Worm (Caenorhabditis elegans) whole organism, L4 larva: Measurements from ENCODE around the gene flor-1.

Experiments used
- ZK546.5 ChIP-seq, 2 experiments: sonication (generic microtip); optimal IDR thresholded peaks; 2 replicates each; lab custom pipeline; 2017; ENCODE audit warnings: missing biosample characterization in 2 of 2, missing genetic modification characterization in 2 of 2
- mxl-3 ChIP-seq: fragments of 200-800 bp; sonication (Bioruptor generic); optimal IDR thresholded peaks from 2 replicates; lab custom pipeline; 2018; ENCODE audit warnings: mild to moderate bottlenecking, missing genetic modification characterization, missing compliant biosample characterization
- nhr-237 ChIP-seq: sonication (generic microtip); optimal IDR thresholded peaks from 2 replicates; lab custom pipeline; 2017; ENCODE audit warnings: missing biosample characterization, missing genetic modification characterization
- php-3 ChIP-seq: fragments of 200-800 bp; sonication (Bioruptor generic); IDR thresholded peaks from 2 replicates; pipeline ENCODE4 v1.3.6; 2022; ENCODE audit warnings: missing genetic modification reagents, missing genetic modification characterization, missing compliant biosample characterization
- skn-1 ChIP-seq: fragments of 150-350 bp; optimal IDR thresholded peaks from 2 replicates; lab custom pipeline; 2014; ENCODE audit warnings: missing biosample characterization, missing genetic modification characterization
- unc-39 ChIP-seq: sonication (generic microtip); optimal IDR thresholded peaks from 2 replicates; lab custom pipeline; 2017; ENCODE audit warnings: missing biosample characterization, missing genetic modification characterization
- ztf-11 ChIP-seq: fragments of 150-350 bp; optimal IDR thresholded peaks from 2 replicates; lab custom pipeline; 2014; ENCODE audit warnings: missing biosample characterization, missing genetic modification characterization

DNA sequence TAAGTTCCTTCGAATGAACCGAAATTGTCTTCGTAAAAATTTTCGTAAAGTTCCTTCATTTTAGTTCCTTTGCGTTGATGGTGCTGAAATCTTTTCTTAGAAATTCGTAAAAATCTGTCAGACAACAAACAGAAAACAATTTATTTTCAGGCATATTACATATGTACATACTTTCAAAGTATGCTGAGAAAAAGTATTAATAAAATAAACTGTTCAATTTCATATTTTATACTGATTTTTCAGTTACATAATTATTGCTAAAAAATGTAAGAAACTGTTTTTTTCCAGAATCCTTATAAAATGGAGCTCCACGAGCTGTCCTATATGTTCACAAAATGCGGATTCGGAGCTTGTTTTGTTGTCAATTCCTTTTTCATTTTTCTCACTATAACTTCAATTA is 39.3 kb upstream of the flor-1 start, which contains the start of gene str-45:
- TF ChIP-seq ztf-11 (tag; lab: Kevin White, UChicago) (no peak), nhr-237 (no peak), unc-39 (tag; lab: Kevin White, UChicago) (no peak), php-3 (GFP tag; lab: Robert Waterston, UW) (no peak), skn-1 (tag; lab: Kevin White, UChicago) (no peak), mxl-3 (no peak), ZK546.5 (tag; optimal IDR thresholded peaks at IDR 0.05; lab: Kevin White, UChicago) (no peak)
